Fruit fly (Drosophila melanogaster) whole organism, embryonic: ENCODE results near the gene spo.

ENCODE experiments used
- Atf6 ChIP-seq: fragments of 200-800 bp; sonication (Bioruptor generic); IDR thresholded peaks from 2 replicates; pipeline ENCODE4 v1.3.6; 2022; ENCODE audit warnings: missing biosample characterization, missing genetic modification characterization
- Awh ChIP-seq: fragments of 200-800 bp; sonication (Bioruptor generic); IDR thresholded peaks from 2 replicates; pipeline ENCODE4, ENCODE4 v1.3.6; 2022; ENCODE audit warnings: missing biosample characterization, missing genetic modification characterization
- BEAF-32 ChIP-seq: fragments of 200-800 bp; sonication (Bioruptor generic); optimal IDR thresholded peaks from 3 replicates; lab custom pipeline; 2017; ENCODE audit warnings: missing biosample characterization, missing genetic modification characterization, mild to moderate bottlenecking, moderate library complexity, missing genetic modification reagents
- CG10959 ChIP-seq: fragments of 200-800 bp; sonication (Bioruptor generic); IDR thresholded peaks from 2 replicates; pipeline ENCODE4 v1.3.6; 2022; ENCODE audit warnings: missing biosample characterization, missing genetic modification characterization
- CG10979 ChIP-seq: fragments of 200-800 bp; sonication (Bioruptor generic); optimal IDR thresholded peaks from 2 replicates; lab custom pipeline; 2018; ENCODE audit warnings: missing biosample characterization, mild to moderate bottlenecking, missing genetic modification characterization, moderate library complexity
- CG11723 ChIP-seq: fragments of 200-800 bp; sonication (Bioruptor generic); optimal IDR thresholded peaks from 2 replicates; lab custom pipeline; 2017; ENCODE audit warnings: missing biosample characterization, mild to moderate bottlenecking, missing genetic modification characterization
- CG16863 ChIP-seq: fragments of 200-800 bp; sonication (Bioruptor generic); optimal IDR thresholded peaks from 3 replicates; lab custom pipeline; 2016; ENCODE audit warnings: missing biosample characterization, missing genetic modification characterization
- CG1832 ChIP-seq: fragments of 200-800 bp; sonication (Bioruptor generic); optimal IDR thresholded peaks from 2 replicates; lab custom pipeline; 2017; ENCODE audit warnings: missing biosample characterization, mild to moderate bottlenecking, missing genetic modification characterization, inconsistent platforms
- CG18476 ChIP-seq: fragments of 200-800 bp; sonication (Bioruptor generic); optimal IDR thresholded peaks from 2 replicates; lab custom pipeline; 2016; ENCODE audit warnings: missing biosample characterization, mild to moderate bottlenecking, missing genetic modification characterization
- CG2199 ChIP-seq: fragments of 200-800 bp; sonication (Bioruptor generic); IDR thresholded peaks from 3 replicates; pipeline ENCODE4 v1.3.6; 2022; ENCODE audit warnings: missing biosample characterization, missing genetic modification characterization
- CG31441 ChIP-seq: fragments of 200-800 bp; sonication (Bioruptor generic); IDR thresholded peaks from 2 replicates; pipeline ENCODE4 v1.3.6; 2022; ENCODE audit warnings: missing biosample characterization, missing genetic modification characterization
- CG32772 ChIP-seq: fragments of 200-800 bp; sonication (Bioruptor generic); IDR thresholded peaks from 2 replicates; pipeline ENCODE4 v1.3.6; 2022; ENCODE audit warnings: missing biosample characterization, missing genetic modification characterization
- CG3726 ChIP-seq: fragments of 200-800 bp; sonication (Bioruptor generic); IDR thresholded peaks from 3 replicates; pipeline ENCODE4, ENCODE4 v1.3.6; 2022; ENCODE audit warnings: missing biosample characterization, missing genetic modification characterization
- CG4424 ChIP-seq: fragments of 200-800 bp; sonication (Bioruptor generic); optimal IDR thresholded peaks from 3 replicates; lab custom pipeline; 2016; ENCODE audit warnings: missing biosample characterization, missing genetic modification characterization
- CG6175 ChIP-seq: fragments of 200-800 bp; sonication (Bioruptor generic); IDR thresholded peaks from 3 replicates; pipeline ENCODE4 v1.3.6; 2022; ENCODE audit warnings: missing biosample characterization, missing genetic modification characterization
- CG7556 ChIP-seq: fragments of 200-800 bp; sonication (Bioruptor generic); optimal IDR thresholded peaks from 2 replicates; lab custom pipeline; 2017; ENCODE audit warnings: missing biosample characterization, mild to moderate bottlenecking, missing genetic modification characterization
- CG8924 ChIP-seq: fragments of 200-800 bp; optimal IDR thresholded peaks from 3 replicates; lab custom pipeline; 2019; ENCODE audit warnings: missing biosample characterization, mild to moderate bottlenecking, missing genetic modification characterization, moderate library complexity
- CHES-1-like ChIP-seq: fragments of 200-800 bp; sonication (Bioruptor generic); optimal IDR thresholded peaks from 2 replicates; lab custom pipeline; 2016; ENCODE audit warnings: missing biosample characterization, missing genetic modification characterization
- Dfd ChIP-seq, 2 experiments: fragments of >200 bp; optimal IDR thresholded peaks; 2 replicates each; lab custom pipeline; 2017; ENCODE audit warnings: missing biosample characterization in 2 of 2, missing genetic modification characterization in 2 of 2
- Drgx ChIP-seq: fragments of 200-800 bp; sonication (Bioruptor generic); IDR thresholded peaks from 2 replicates; pipeline ENCODE4 v1.3.6; 2022; ENCODE audit warnings: missing biosample characterization, missing genetic modification characterization
- E2f2 ChIP-seq: fragments of 200-800 bp; sonication (Bioruptor generic); IDR thresholded peaks from 2 replicates; pipeline ENCODE4 v1.3.6; 2022; ENCODE audit warnings: missing biosample characterization, missing genetic modification characterization
- ERR ChIP-seq: fragments of 200-800 bp; sonication (Bioruptor generic); optimal IDR thresholded peaks from 2 replicates; lab custom pipeline; 2016; ENCODE audit warnings: missing biosample characterization, missing genetic modification characterization
- Fer3 ChIP-seq: fragments of 200-800 bp; sonication (Bioruptor generic); optimal IDR thresholded peaks from 2 replicates; lab custom pipeline; 2018; ENCODE audit warnings: missing biosample characterization, mild to moderate bottlenecking, missing genetic modification characterization, moderate library complexity
- H2.0 ChIP-seq: fragments of 200-800 bp; sonication (Bioruptor generic); IDR thresholded peaks from 2 replicates; pipeline ENCODE4 v1.3.6; 2022; ENCODE audit warnings: missing biosample characterization, missing genetic modification characterization
- HLH3B ChIP-seq: fragments of 200-800 bp; sonication (Bioruptor generic); IDR thresholded peaks from 2 replicates; pipeline ENCODE4 v1.3.6; 2022; ENCODE audit warnings: missing biosample characterization, missing genetic modification characterization
- HLH4C ChIP-seq: fragments of 200-800 bp; sonication (Bioruptor generic); IDR thresholded peaks from 3 replicates; pipeline ENCODE4 v1.3.6; 2022; ENCODE audit warnings: missing biosample characterization, missing genetic modification characterization; ENCODE audit not compliant: partially characterized antibody
- Hey ChIP-seq: fragments of 200-800 bp; sonication (Bioruptor generic); optimal IDR thresholded peaks from 3 replicates; lab custom pipeline; 2018; ENCODE audit warnings: missing biosample characterization, mild to moderate bottlenecking, missing genetic modification characterization
- Hmr ChIP-seq: fragments of 200-800 bp; sonication (Bioruptor generic); optimal IDR thresholded peaks from 3 replicates; lab custom pipeline; 2017; ENCODE audit warnings: mild to moderate bottlenecking, missing biosample characterization, missing genetic modification reagents, missing genetic modification characterization
- Lim3 ChIP-seq: fragments of 200-800 bp; sonication (Bioruptor generic); IDR thresholded peaks from 2 replicates; pipeline ENCODE4 v1.3.6; 2022; ENCODE audit warnings: missing biosample characterization, missing genetic modification characterization
- MTF-1 ChIP-seq: fragments of 200-800 bp; sonication (Bioruptor generic); optimal IDR thresholded peaks from 2 replicates; lab custom pipeline; 2018; ENCODE audit warnings: missing biosample characterization, mild to moderate bottlenecking, missing genetic modification characterization, borderline replicate concordance
- NfI ChIP-seq: fragments of 200-800 bp; sonication (Bioruptor generic); optimal IDR thresholded peaks from 3 replicates; lab custom pipeline; 2018; ENCODE audit warnings: missing biosample characterization, mild to moderate bottlenecking, missing genetic modification characterization, moderate library complexity
- Pdp1 ChIP-seq, 2 experiments: fragments of 200-800 bp; sonication (Bioruptor generic); optimal IDR thresholded peaks; 3 replicates each; lab custom pipeline; 2016; ENCODE audit warnings: missing biosample characterization in 2 of 2, missing genetic modification characterization in 2 of 2, mild to moderate bottlenecking in 1 of 2, moderate library complexity in 1 of 2
- Rx ChIP-seq: fragments of 200-800 bp; sonication (Bioruptor generic); IDR thresholded peaks from 2 replicates; pipeline ENCODE4 v1.3.6; 2022; ENCODE audit warnings: missing biosample characterization, missing genetic modification characterization
- Sox102F ChIP-seq: fragments of 200-800 bp; sonication (Bioruptor generic); optimal IDR thresholded peaks from 2 replicates; lab custom pipeline; 2018; ENCODE audit warnings: missing biosample characterization, mild to moderate bottlenecking, missing genetic modification characterization, moderate library complexity
- Vsx1 ChIP-seq: fragments of 200-800 bp; sonication (Bioruptor generic); optimal IDR thresholded peaks from 2 replicates; lab custom pipeline; 2017; ENCODE audit warnings: missing biosample characterization, mild to moderate bottlenecking, missing genetic modification characterization, missing genetic modification reagents
- bigmax ChIP-seq: fragments of 200-800 bp; sonication (Bioruptor generic); optimal IDR thresholded peaks from 2 replicates; lab custom pipeline; 2018; ENCODE audit warnings: missing biosample characterization, mild to moderate bottlenecking, missing genetic modification characterization
- fu2 ChIP-seq: fragments of 200-800 bp; sonication (Bioruptor generic); optimal IDR thresholded peaks from 2 replicates; lab custom pipeline; 2016; ENCODE audit warnings: missing biosample characterization, missing genetic modification characterization
- her ChIP-seq: fragments of 200-800 bp; sonication (Bioruptor generic); optimal IDR thresholded peaks from 2 replicates; lab custom pipeline; 2016; ENCODE audit warnings: missing biosample characterization, missing genetic modification characterization
- hth ChIP-seq: fragments of >200 bp; optimal IDR thresholded peaks from 2 replicates; lab custom pipeline; 2017; ENCODE audit warnings: inconsistent platforms
- inv ChIP-seq: fragments of 200-800 bp; sonication (Bioruptor generic); IDR thresholded peaks from 2 replicates; pipeline ENCODE4 v1.3.6; 2022; ENCODE audit warnings: missing biosample characterization, missing genetic modification characterization; ENCODE audit not compliant: partially characterized antibody
- mirr ChIP-seq: fragments of 200-800 bp; sonication (Bioruptor generic); optimal IDR thresholded peaks from 3 replicates; lab custom pipeline; 2018; ENCODE audit warnings: missing biosample characterization, mild to moderate bottlenecking, missing genetic modification characterization
- pan ChIP-seq, 4 experiments: fragments of >200 bp in 3 of 4; fragments of 200-800 bp in 1 of 4; sonication (Bioruptor generic) in 1 of 4; optimal IDR thresholded peaks in 3 of 4; IDR thresholded peaks in 1 of 4; 2 replicates each; pipeline versions ENCODE4 v1.3.6 to Lab custom; 2017 to 2022; ENCODE audit warnings: missing biosample characterization in 2 of 4, missing genetic modification characterization in 2 of 4, mixed read lengths in 1 of 4
- pb ChIP-seq: fragments of 200-800 bp; sonication (Bioruptor generic); optimal IDR thresholded peaks from 3 replicates; lab custom pipeline; 2016; ENCODE audit warnings: missing biosample characterization, missing genetic modification characterization
- pnt ChIP-seq: fragments of 200-800 bp; sonication (Bioruptor generic); optimal IDR thresholded peaks from 3 replicates; lab custom pipeline; 2016; ENCODE audit warnings: missing biosample characterization, missing genetic modification characterization
- pros ChIP-seq: fragments of 200-800 bp; sonication (Bioruptor generic); optimal IDR thresholded peaks from 3 replicates; lab custom pipeline; 2019; ENCODE audit warnings: missing biosample characterization, mild to moderate bottlenecking, missing genetic modification characterization, moderate library complexity
- sd ChIP-seq: fragments of 200-800 bp; sonication (Bioruptor generic); optimal IDR thresholded peaks from 3 replicates; lab custom pipeline; 2018; ENCODE audit warnings: missing biosample characterization, mild to moderate bottlenecking, missing genetic modification characterization, moderate library complexity
- slp2 ChIP-seq: fragments of 200-800 bp; sonication (Bioruptor generic); optimal IDR thresholded peaks from 2 replicates; lab custom pipeline; 2016; ENCODE audit warnings: missing biosample characterization, missing genetic modification characterization
- sna ChIP-seq: fragments of 200-800 bp; sonication (Bioruptor generic); IDR thresholded peaks from 2 replicates; pipeline ENCODE4 v1.3.6; 2022; ENCODE audit warnings: missing biosample characterization, missing genetic modification characterization; ENCODE audit not compliant: partially characterized antibody
- vvl ChIP-seq: fragments of 200-800 bp; sonication (Bioruptor generic); IDR thresholded peaks from 2 replicates; pipeline ENCODE4 v1.3.6; 2022; ENCODE audit warnings: missing biosample characterization, missing genetic modification characterization
- wor ChIP-seq: fragments of 200-800 bp; sonication (Bioruptor generic); IDR thresholded peaks from 2 replicates; pipeline ENCODE4 v1.3.6; 2022; ENCODE audit warnings: missing biosample characterization, missing genetic modification characterization
- z ChIP-seq: fragments of 200-800 bp; sonication (Bioruptor generic); IDR thresholded peaks from 3 replicates; pipeline ENCODE4 v1.3.6; 2022; ENCODE audit warnings: missing biosample characterization, missing genetic modification characterization

Gene spo

dm6 chr3L:5583295-5583707 lies 9.1 kb downstream of the spo start (continued):
- TF ChIP-seq BEAF-32 (GFP tag; lab: Kevin White, UChicago) (peak; percentile 96), sd (no peak), inv (peak; percentile 82), H2.0 (peak; percentile 90), CG3726 (GFP tag; lab: Robert Waterston, UW) (peak; percentile 78; the same call in 2 of the 3 replicates), CG16863 (GFP tag; lab: Kevin White, UChicago) (peak; percentile 75), pros (GFP tag; lab: Kevin White, UChicago) (no peak), E2f2 (GFP tag; lab: Robert Waterston, UW) (peak; percentile 85), z (GFP tag; lab: Robert Waterston, UW) (no peak), Hmr (GFP tag; lab: Kevin White, UChicago) (peak; percentile 80), pnt (GFP tag; lab: Kevin White, UChicago) (peak; percentile 89), HLH3B (GFP tag; lab: Robert Waterston, UW) (peak; percentile 90), NfI (GFP tag; lab: Kevin White, UChicago) (peak; percentile 86), her (GFP tag; lab: Kevin White, UChicago) (peak; percentile 55), Pdp1 (GFP tag; optimal IDR thresholded peaks at IDR 0.05; lab: Kevin White, UChicago) (peak in 1 of 2 experiments; percentile 91), CG1832 (GFP tag; lab: Kevin White, UChicago) (no peak), HLH4C (GFP tag; lab: Robert Waterston, UW) (peak; percentile 74), pb (peak; percentile 52), CG10959 (GFP tag; lab: Robert Waterston, UW) (peak; percentile 73), vvl (GFP tag; lab: Robert Waterston, UW) (peak; percentile 92), Vsx1 (GFP tag; lab: Kevin White, UChicago) (no peak), MTF-1 (GFP tag; lab: Kevin White, UChicago) (no peak), CHES-1-like (GFP tag; lab: Kevin White, UChicago) (peak; percentile 91), CG10979 (peak; percentile 70), Rx (GFP tag; lab: Robert Waterston, UW) (peak; percentile 92), CG6175 (GFP tag; lab: Robert Waterston, UW) (peak; percentile 82), CG11723 (no peak), slp2 (GFP tag; lab: Kevin White, UChicago) (peak; percentile 79), CG18476 (GFP tag; lab: Kevin White, UChicago) (peak; percentile 79), Atf6 (GFP tag; lab: Robert Waterston, UW) (peak; percentile 80), CG8924 (tag; lab: Kevin White, UChicago) (peak; percentile 80), CG2199 (peak; percentile 66; the same call in 1 of the 3 replicates), CG31441 (GFP tag; lab: Robert Waterston, UW) (no peak), Drgx (GFP tag; lab: Robert Waterston, UW) (peak; percentile 80), pan (optimal IDR thresholded peaks at IDR 0.05; lab: Kevin White, UChicago) (no peak), pan (GFP tag; optimal IDR thresholded peaks at IDR 0.05 in 1 of 2, IDR thresholded peaks at IDR 0.05 in 1 of 2) (peak in 1 of 2 experiments; percentile 91), Sox102F (GFP tag; lab: Kevin White, UChicago) (peak; percentile 84), fu2 (peak; percentile 87), Fer3 (tag; lab: Kevin White, UChicago) (no peak), Dfd (GFP tag; optimal IDR thresholded peaks at IDR 0.05; lab: Kevin White, UChicago) (no peak), ERR (GFP tag; lab: Kevin White, UChicago) (peak; percentile 82), bigmax (GFP tag; lab: Kevin White, UChicago) (no peak), sna (peak; percentile 86), Awh (GFP tag; lab: Robert Waterston, UW) (peak; percentile 83), Lim3 (GFP tag; lab: Robert Waterston, UW) (peak; percentile 74), Hey (tag; lab: Kevin White, UChicago) (no peak), CG4424 (GFP tag; lab: Kevin White, UChicago) (peak; percentile 82), hth (no peak), wor (GFP tag; lab: Robert Waterston, UW) (peak; percentile 82), mirr (no peak), CG32772 (GFP tag; lab: Robert Waterston, UW) (peak; percentile 93), CG7556 (GFP tag; lab: Kevin White, UChicago) (no peak)
